Worm (Caenorhabditis elegans) whole organism, midembryonic: Measurements from ENCODE around the gene F53H2.3.

Experiments used
- T22C8.4 ChIP-seq: fragments of 200-800 bp; sonication (Bioruptor generic); IDR thresholded peaks from 2 replicates; pipeline ENCODE4 v1.3.6; 2022; ENCODE audit warnings: missing genetic modification characterization, missing compliant biosample characterization
- med-1 ChIP-seq: sonication (generic microtip); optimal IDR thresholded peaks from 2 replicates; lab custom pipeline; 2017; ENCODE audit warnings: missing genetic modification characterization, mild to moderate bottlenecking, missing compliant biosample characterization, antibody characterized with exemption, missing genetic modification reagents; ENCODE audit not compliant: insufficient read depth
- ref-1 ChIP-seq: fragments of 200-800 bp; sonication (Bioruptor generic); conservative IDR thresholded peaks from 2 replicates; pipeline ENCODE4 v1.3.6; 2022; ENCODE audit warnings: missing genetic modification reagents, missing genetic modification characterization, missing compliant biosample characterization

DNA sequence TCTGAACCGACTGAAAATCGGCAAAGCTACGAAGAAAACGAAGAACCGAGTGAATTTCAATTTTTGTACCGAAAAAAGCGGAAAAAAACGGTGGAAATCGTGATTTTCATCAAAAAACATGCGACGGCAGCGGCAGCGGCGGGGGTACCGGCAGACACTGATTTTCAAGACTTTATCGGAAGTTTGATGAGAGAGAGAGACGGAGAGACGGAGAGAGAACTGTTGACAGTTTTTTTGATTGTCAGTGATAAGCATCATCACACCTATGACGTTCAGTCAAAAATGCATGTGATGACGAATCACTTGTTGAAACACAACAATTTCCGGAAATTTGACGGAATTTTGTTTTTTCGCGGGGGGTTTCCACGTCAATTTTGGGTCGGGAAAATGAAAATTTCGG, 1.9 kb upstream of the F53H2.3 start:
- TF ChIP-seq T22C8.4 (no peak), ref-1 (GFP tag; lab: Robert Waterston, UW) (no peak), med-1 (GFP tag; lab: Kevin White, UChicago) (no peak)
